Fruit fly (Drosophila melanogaster): Measurements from ENCODE around the gene CG13738.
A peak's percentile ranks its signal among the peaks of the same experiment; 100 is the strongest.

CG13738 gene

DNA sequence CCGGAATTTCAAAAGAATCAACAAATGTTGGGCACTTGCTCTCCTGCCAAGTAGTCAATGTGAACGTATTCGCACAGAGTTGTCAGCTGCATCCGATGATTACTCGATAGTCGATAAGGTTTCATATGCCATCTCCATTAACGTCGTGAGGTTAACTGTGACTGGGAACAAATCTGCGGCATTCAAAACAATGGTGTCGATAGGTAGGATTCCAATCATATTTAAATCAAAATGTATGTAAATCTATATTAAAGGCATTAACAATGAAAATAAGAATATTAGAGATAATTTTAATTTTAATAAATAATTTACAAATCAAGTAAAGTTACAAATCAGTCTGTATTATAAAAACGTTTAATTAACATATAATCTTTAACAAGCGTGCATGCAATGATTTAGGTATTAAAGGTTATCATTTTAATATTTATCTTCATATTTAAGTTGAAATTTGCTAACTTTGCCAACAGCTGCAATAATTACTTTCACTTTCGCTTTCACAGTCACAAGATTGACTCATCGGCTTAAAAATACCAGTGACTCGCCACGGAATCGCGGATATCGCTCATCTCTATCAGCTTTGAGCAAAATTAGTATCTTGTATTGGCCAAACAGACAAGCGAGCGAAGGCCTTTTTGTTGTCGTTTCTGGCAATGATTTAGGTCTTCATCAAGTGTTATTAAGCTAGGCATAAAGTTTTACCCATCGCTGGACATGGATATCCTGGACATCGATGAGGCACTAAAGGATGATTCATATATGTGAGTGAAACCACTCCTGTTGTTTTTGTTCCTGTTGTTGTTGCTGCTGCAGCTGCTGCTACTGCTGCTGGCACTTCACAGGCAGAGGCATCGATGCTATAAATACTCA lies 8.4 kb downstream of the CG13738 start, which contains the start of the genes Meics, Nxf3 and ssp2 (continued):
- TF ChIP-seq grau (tag; optimal IDR thresholded peaks at IDR 0.05), result peak; percentile 13
- peak; percentile 47; the same call in 1 of the 3 replicates for TF ChIP-seq HLH4C (GFP tag; IDR thresholded peaks at IDR 0.05; ENCODE audit: partially characterized antibody)
- TF ChIP-seq lilli (GFP tag; optimal IDR thresholded peaks at IDR 0.05), result peak; percentile 19
- 0 out of 4 replicates have a peak, but pooled peaks have one; percentile 2 for TF ChIP-seq chinmo (GFP tag; IDR thresholded peaks at IDR 0.05; ENCODE audit: partially characterized antibody)
- TF ChIP-seq sc (optimal IDR thresholded peaks at IDR 0.05), result no peak
- TF ChIP-seq sc (GFP tag; optimal IDR thresholded peaks at IDR 0.05), result peak; percentile 7
- TF ChIP-seq HLH54F (GFP tag; optimal IDR thresholded peaks at IDR 0.05), result peak; percentile 21
- no peak for TF ChIP-seq otp (GFP tag; IDR thresholded peaks at IDR 0.05)
- TF ChIP-seq sug (tag; optimal IDR thresholded peaks at IDR 0.05), result peak; percentile 40
- TF ChIP-seq Bgb (GFP tag; IDR thresholded peaks at IDR 0.05; ENCODE audit: partially characterized antibody), result peak; percentile 71
- peak; percentile 10 for TF ChIP-seq Dip3 (GFP tag; optimal IDR thresholded peaks at IDR 0.05)
- no peak for TF ChIP-seq Xrp1 (GFP tag; IDR thresholded peaks at IDR 0.05)
- peak; percentile 17 for TF ChIP-seq CHES-1-like (GFP tag; optimal IDR thresholded peaks at IDR 0.05)
- peak; percentile 34; the same call in 1 of the 2 replicates for TF ChIP-seq sisA (GFP tag; IDR thresholded peaks at IDR 0.05)
- peak; percentile 79 for TF ChIP-seq knrl (GFP tag; IDR thresholded peaks at IDR 0.05; ENCODE audit: partially characterized antibody)
- TF ChIP-seq Abd-B (GFP tag; optimal IDR thresholded peaks at IDR 0.05), result peak; percentile 33
- TF ChIP-seq chm (GFP tag; IDR thresholded peaks at IDR 0.05), result peak; percentile 63
- TF ChIP-seq pnt (GFP tag; optimal IDR thresholded peaks at IDR 0.05), result no peak
- TF ChIP-seq gcm (GFP tag; optimal IDR thresholded peaks at IDR 0.05), result no peak
- no peak for TF ChIP-seq D (optimal IDR thresholded peaks at IDR 0.05)
- TF ChIP-seq D (GFP tag; optimal IDR thresholded peaks at IDR 0.05), result peak; percentile 25
- peak; percentile 96 for TF ChIP-seq Ets65A (GFP tag)
- TF ChIP-seq CG8944 (GFP tag; optimal IDR thresholded peaks at IDR 0.05), result peak; percentile 20
- peak; percentile 8 for TF ChIP-seq fu2 (GFP tag; optimal IDR thresholded peaks at IDR 0.05)
- 0 out of 2 replicates have a peak, but pooled peaks have one; percentile 55 for TF ChIP-seq hbn (GFP tag; IDR thresholded peaks at IDR 0.05; ENCODE audit: partially characterized antibody)
- no peak for TF ChIP-seq Hsf (GFP tag; optimal IDR thresholded peaks at IDR 0.05)
- TF ChIP-seq CG14014 (GFP tag; IDR thresholded peaks at IDR 0.05), result no peak
- TF ChIP-seq NfI (GFP tag; optimal IDR thresholded peaks at IDR 0.05), result peak; percentile 5
- peak; percentile 79 for TF ChIP-seq slbo (GFP tag; IDR thresholded peaks at IDR 0.05)
- TF ChIP-seq rib (GFP tag; IDR thresholded peaks at IDR 0.05), result peak; percentile 17; the same call in 1 of the 2 replicates
- TF ChIP-seq nmo (GFP tag; optimal IDR thresholded peaks at IDR 0.05), result peak; percentile 72
- peak; percentile 82 for TF ChIP-seq amos (GFP tag; IDR thresholded peaks at IDR 0.05; ENCODE audit: partially characterized antibody)
- no peak for TF ChIP-seq CG10462 (GFP tag; optimal IDR thresholded peaks at IDR 0.05)
- peak; percentile 71 for TF ChIP-seq CG9797 (GFP tag; optimal IDR thresholded peaks at IDR 0.05)
- no peak for TF ChIP-seq gsb (GFP tag; IDR thresholded peaks at IDR 0.05)
- TF ChIP-seq CG11093 (GFP tag; IDR thresholded peaks at IDR 0.05), result no peak
- peak; percentile 47 for TF ChIP-seq CG9437 (GFP tag; optimal IDR thresholded peaks at IDR 0.05)
- TF ChIP-seq CG12942 (GFP tag; optimal IDR thresholded peaks at IDR 0.05), result peak; percentile 14
- peak; percentile 50; the same call in 1 of the 2 replicates for TF ChIP-seq ranshi (GFP tag; IDR thresholded peaks at IDR 0.05)
- TF ChIP-seq MESR4 (GFP tag; optimal IDR thresholded peaks at IDR 0.05), result peak; percentile 87
- peak; percentile 60 for TF ChIP-seq Hr3 (GFP tag; optimal IDR thresholded peaks at IDR 0.05)
- no peak for TF ChIP-seq ewg (GFP tag; optimal IDR thresholded peaks at IDR 0.05)
- peak; percentile 31; the same call in 1 of the 2 replicates for TF ChIP-seq CG14441 (GFP tag; IDR thresholded peaks at IDR 0.05)
- TF ChIP-seq Elba2 (GFP tag; optimal IDR thresholded peaks at IDR 0.05), result no peak
- TF ChIP-seq CG7963 (GFP tag; IDR thresholded peaks at IDR 0.05; ENCODE audit: partially characterized antibody), result peak; percentile 65
- no peak for TF ChIP-seq CG12236 (GFP tag; optimal IDR thresholded peaks at IDR 0.05)
- peak; percentile 58 for TF ChIP-seq CG12391 (tag; optimal IDR thresholded peaks at IDR 0.05)
- peak; percentile 59 for TF ChIP-seq phol (tag; optimal IDR thresholded peaks at IDR 0.05)
- TF ChIP-seq CG17829 (tag; optimal IDR thresholded peaks at IDR 0.05), result peak; percentile 29

Data from whole organism, embryonic.